Worm (Caenorhabditis elegans): Measurements from ENCODE around the gene ZK669.2.

Gene ZK669.2

ce11 chrII:7888759-7889158 lies 49.2 kb downstream of the ZK669.2 start:
- no peak for TF ChIP-seq aly-1 (tag; optimal IDR thresholded peaks at IDR 0.05)
- no peak for TF ChIP-seq hmg-4 (GFP tag; optimal IDR thresholded peaks at IDR 0.05)
- no peak for TF ChIP-seq tra-4 (tag; optimal IDR thresholded peaks at IDR 0.05)
- no peak for TF ChIP-seq ama-1 (optimal IDR thresholded peaks at IDR 0.05)
- no peak for TF ChIP-seq hnd-1 (tag; optimal IDR thresholded peaks at IDR 0.05)
- TF ChIP-seq tbx-11 (GFP tag; IDR thresholded peaks at IDR 0.05): no peak
- no peak for TF ChIP-seq tbx-37 (GFP tag; conservative IDR thresholded peaks at IDR 0.05)
- TF ChIP-seq ceh-36 (tag; optimal IDR thresholded peaks at IDR 0.05): no peak
- no peak for TF ChIP-seq B0310.2 (tag; optimal IDR thresholded peaks at IDR 0.05)
- TF ChIP-seq flt-1 (GFP tag; IDR thresholded peaks at IDR 0.05): no peak

- TF ChIP-seq B0310.2 (tag; optimal IDR thresholded peaks at IDR 0.05) (no peak), hmbx-1 (tag; optimal IDR thresholded peaks at IDR 0.05) (no peak), ets-7 (tag; optimal IDR thresholded peaks at IDR 0.05) (no peak), tbx-11 (GFP tag; IDR thresholded peaks at IDR 0.05) (no peak), tra-4 (tag; optimal IDR thresholded peaks at IDR 0.05) (no peak), pes-1 (GFP tag; IDR thresholded peaks at IDR 0.05) (no peak), hnd-1 (tag; optimal IDR thresholded peaks at IDR 0.05) (no peak)
Measured at ce11 chrII:7887295-7887694, 50.7 kb downstream of the ZK669.2 start.
